Fruit fly (Drosophila melanogaster): ENCODE data around the gene Gr93b.
A peak's percentile ranks its signal among the peaks of the same experiment; 100 is the strongest.

DNA sequence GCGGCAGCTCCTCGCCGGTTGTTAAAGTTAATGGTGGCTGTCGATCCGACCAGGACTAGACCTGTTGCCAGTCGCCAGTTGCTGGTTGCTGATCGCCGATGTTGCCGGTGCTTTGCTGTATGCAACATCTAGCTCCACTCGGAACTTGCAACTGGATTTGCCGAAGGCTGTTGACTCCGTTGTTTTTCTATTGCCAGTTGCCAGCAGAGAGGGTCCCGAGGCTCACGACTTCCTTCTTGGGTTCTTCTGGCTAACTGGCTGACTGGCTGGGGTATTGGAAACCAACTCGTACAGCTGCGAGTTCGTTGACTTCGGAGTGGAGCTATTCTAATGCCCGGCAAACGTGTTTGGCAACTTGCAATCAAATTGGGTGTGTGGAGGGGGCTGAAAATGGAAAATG is 12.5 kb downstream of the Gr93b start:
- TF ChIP-seq D1 (tag; optimal IDR thresholded peaks at IDR 0.05) (no peak), EcR (GFP tag; optimal IDR thresholded peaks at IDR 0.05) (peak; percentile 67), CG32121 (GFP tag; IDR thresholded peaks at IDR 0.05) (no peak; the same call in 1 of the 2 replicates), CG34367 (tag; optimal IDR thresholded peaks at IDR 0.05) (no peak)

Measured in whole organism, pupa.